Worm (Caenorhabditis elegans) whole organism, L2 larva: ENCODE results near the gene T10D4.7.

Experiments
- C34F6.9 ChIP-seq: fragments of 150-350 bp; optimal IDR thresholded peaks from 2 replicates; lab custom pipeline; 2014; ENCODE audit warnings: missing biosample characterization, missing genetic modification characterization
- F13H6.1 ChIP-seq: sonication (generic microtip); optimal IDR thresholded peaks from 2 replicates; lab custom pipeline; 2016; ENCODE audit warnings: missing genetic modification characterization, missing compliant biosample characterization
- R02D3.7 ChIP-seq: fragments of 150-350 bp; optimal IDR thresholded peaks from 2 replicates; lab custom pipeline; 2014; ENCODE audit warnings: missing biosample characterization, missing genetic modification characterization
- Y55F3AM.14 ChIP-seq: fragments of 200-800 bp; sonication (Bioruptor generic); optimal IDR thresholded peaks from 2 replicates; lab custom pipeline; 2018; ENCODE audit warnings: mild to moderate bottlenecking, missing genetic modification characterization, missing compliant biosample characterization
- ZK546.5 ChIP-seq: sonication (generic microtip); optimal IDR thresholded peaks from 2 replicates; lab custom pipeline; 2017; ENCODE audit warnings: missing biosample characterization, missing genetic modification characterization
- alr-1 ChIP-seq: fragments of 150-350 bp; optimal IDR thresholded peaks from 2 replicates; lab custom pipeline; 2014; ENCODE audit warnings: missing biosample characterization, missing genetic modification characterization
- ama-1 ChIP-seq: fragments of 150-350 bp; optimal IDR thresholded peaks from 2 replicates; lab custom pipeline; 2018; ENCODE audit warnings: inconsistent platforms
- blmp-1 ChIP-seq: sonication (generic microtip); optimal IDR thresholded peaks from 2 replicates; lab custom pipeline; 2017; ENCODE audit warnings: missing genetic modification characterization, mild to moderate bottlenecking, missing compliant biosample characterization, antibody characterized with exemption, moderate library complexity; ENCODE audit not compliant: insufficient read depth
- ceh-16 ChIP-seq: fragments of 150-350 bp; optimal IDR thresholded peaks from 2 replicates; lab custom pipeline; 2014; ENCODE audit warnings: missing biosample characterization, missing genetic modification characterization
- ceh-82 ChIP-seq: fragments of 150-350 bp; optimal IDR thresholded peaks from 2 replicates; lab custom pipeline; 2014; ENCODE audit warnings: missing biosample characterization, missing genetic modification characterization
- crh-2 ChIP-seq: sonication (generic microtip); optimal IDR thresholded peaks from 2 replicates; lab custom pipeline; 2017; ENCODE audit warnings: missing biosample characterization, missing genetic modification characterization
- dmd-4 ChIP-seq: sonication (generic microtip); optimal IDR thresholded peaks from 2 replicates; lab custom pipeline; 2017; ENCODE audit warnings: missing biosample characterization, missing genetic modification characterization
- elt-1 ChIP-seq: fragments of 150-350 bp; optimal IDR thresholded peaks from 2 replicates; lab custom pipeline; 2014; ENCODE audit warnings: missing biosample characterization, missing genetic modification characterization
- elt-3 ChIP-seq: sonication (generic microtip); optimal IDR thresholded peaks from 2 replicates; lab custom pipeline; 2017; ENCODE audit warnings: missing biosample characterization, missing genetic modification characterization
- fos-1 ChIP-seq: fragments of 150-350 bp; optimal IDR thresholded peaks from 2 replicates; lab custom pipeline; 2014; ENCODE audit warnings: missing biosample characterization, missing genetic modification characterization
- gmeb-1 ChIP-seq: fragments of 150-350 bp; optimal IDR thresholded peaks from 2 replicates; lab custom pipeline; 2014; ENCODE audit warnings: missing biosample characterization, missing genetic modification characterization
- lin-11 ChIP-seq: fragments of 150-350 bp; sonication (generic microtip); optimal IDR thresholded peaks from 2 replicates; lab custom pipeline; 2014; ENCODE audit warnings: missing biosample characterization, missing genetic modification characterization, inconsistent platforms, mixed read lengths
- lin-13 ChIP-seq: fragments of 150-350 bp; optimal IDR thresholded peaks from 2 replicates; lab custom pipeline; 2014; ENCODE audit warnings: missing biosample characterization, missing genetic modification reagents, missing genetic modification characterization
- lin-39 ChIP-seq: fragments of 150-350 bp; optimal IDR thresholded peaks from 2 replicates; lab custom pipeline; 2014; ENCODE audit warnings: missing biosample characterization, missing genetic modification reagents, missing genetic modification characterization
- lsy-2 ChIP-seq, 2 experiments: fragments of 150-350 bp in 1 of 2; sonication (generic microtip) in 1 of 2; optimal IDR thresholded peaks; 2 replicates each; lab custom pipeline; 2014 to 2017; ENCODE audit warnings: missing biosample characterization in 2 of 2, missing genetic modification characterization in 2 of 2
- mab-5 ChIP-seq: fragments of 150-350 bp; optimal IDR thresholded peaks from 2 replicates; lab custom pipeline; 2014; ENCODE audit warnings: missing biosample characterization, missing genetic modification characterization
- mdl-1 ChIP-seq, 2 experiments: fragments of 150-350 bp in 1 of 2; sonication (generic microtip) in 1 of 2; optimal IDR thresholded peaks; 2 replicates each; lab custom pipeline; 2017; ENCODE audit warnings: missing biosample characterization in 2 of 2, missing genetic modification characterization in 2 of 2
- nhr-10 ChIP-seq: sonication (generic microtip); optimal IDR thresholded peaks from 2 replicates; lab custom pipeline; 2017; ENCODE audit warnings: missing biosample characterization, missing genetic modification characterization
- nhr-11 ChIP-seq: fragments of 150-350 bp; optimal IDR thresholded peaks from 2 replicates; lab custom pipeline; 2014; ENCODE audit warnings: missing biosample characterization, missing genetic modification characterization
- nhr-12 ChIP-seq: fragments of 150-350 bp; optimal IDR thresholded peaks from 2 replicates; lab custom pipeline; 2014; ENCODE audit warnings: missing biosample characterization, missing genetic modification characterization
- nhr-129 ChIP-seq: fragments of 150-350 bp; optimal IDR thresholded peaks from 2 replicates; lab custom pipeline; 2014; ENCODE audit warnings: missing biosample characterization, missing genetic modification characterization
- nhr-23 ChIP-seq: fragments of 150-350 bp; optimal IDR thresholded peaks from 2 replicates; lab custom pipeline; 2014; ENCODE audit warnings: missing biosample characterization, missing genetic modification reagents, missing genetic modification characterization
- nhr-237 ChIP-seq: fragments of 150-350 bp; optimal IDR thresholded peaks from 2 replicates; lab custom pipeline; 2014; ENCODE audit warnings: missing biosample characterization, missing genetic modification characterization
- nhr-25 ChIP-seq: fragments of 150-350 bp; sonication (generic microtip); optimal IDR thresholded peaks from 3 replicates; lab custom pipeline; 2014; ENCODE audit warnings: missing biosample characterization, missing genetic modification characterization
- nhr-6 ChIP-seq: fragments of 150-350 bp; optimal IDR thresholded peaks from 2 replicates; lab custom pipeline; 2014; ENCODE audit warnings: missing biosample characterization, missing genetic modification characterization
- peb-1 ChIP-seq: fragments of 150-350 bp; optimal IDR thresholded peaks from 2 replicates; lab custom pipeline; 2014; ENCODE audit warnings: missing biosample characterization, missing genetic modification characterization
- sem-4 ChIP-seq: fragments of 150-350 bp; optimal IDR thresholded peaks from 2 replicates; lab custom pipeline; 2014; ENCODE audit warnings: missing biosample characterization, missing genetic modification reagents, missing genetic modification characterization
- skn-1 ChIP-seq: sonication (generic microtip); optimal IDR thresholded peaks from 2 replicates; lab custom pipeline; 2017; ENCODE audit warnings: missing biosample characterization, missing genetic modification characterization
- sma-9 ChIP-seq, 2 experiments: fragments of 150-350 bp in 1 of 2; sonication (generic microtip) in 1 of 2; optimal IDR thresholded peaks; 2 replicates each; lab custom pipeline; 2014 to 2016; ENCODE audit warnings: missing genetic modification characterization in 2 of 2, mild to moderate bottlenecking in 1 of 2, missing biosample characterization in 1 of 2, missing compliant biosample characterization in 1 of 2, missing genetic modification reagents in 1 of 2, moderate library complexity in 1 of 2
- snpc-4 ChIP-seq: fragments of 150-350 bp; optimal IDR thresholded peaks from 2 replicates; lab custom pipeline; 2014; ENCODE audit warnings: missing biosample characterization, missing genetic modification characterization
- unc-39 ChIP-seq: fragments of 150-350 bp; optimal IDR thresholded peaks from 2 replicates; lab custom pipeline; 2014; ENCODE audit warnings: missing biosample characterization, missing genetic modification characterization
- unc-55 ChIP-seq: fragments of 150-350 bp; sonication (generic microtip); optimal IDR thresholded peaks from 3 replicates; lab custom pipeline; 2014; ENCODE audit warnings: missing biosample characterization, missing genetic modification reagents, missing genetic modification characterization
- unc-62 ChIP-seq: fragments of 150-350 bp; optimal IDR thresholded peaks from 2 replicates; lab custom pipeline; 2014; ENCODE audit warnings: missing biosample characterization, missing genetic modification reagents, missing genetic modification characterization
- zag-1 ChIP-seq: fragments of 150-350 bp; optimal IDR thresholded peaks from 2 replicates; lab custom pipeline; 2014; ENCODE audit warnings: missing biosample characterization, missing genetic modification characterization
- ztf-1 ChIP-seq: fragments of 200-800 bp; sonication (Bioruptor generic); conservative IDR thresholded peaks from 2 replicates; pipeline ENCODE4 v1.3.6; 2022; ENCODE audit warnings: missing genetic modification characterization, missing compliant biosample characterization
- ztf-4 ChIP-seq: fragments of 150-350 bp; optimal IDR thresholded peaks from 2 replicates; lab custom pipeline; 2014; ENCODE audit warnings: missing biosample characterization, missing genetic modification characterization

The T10D4.7 gene

DNA sequence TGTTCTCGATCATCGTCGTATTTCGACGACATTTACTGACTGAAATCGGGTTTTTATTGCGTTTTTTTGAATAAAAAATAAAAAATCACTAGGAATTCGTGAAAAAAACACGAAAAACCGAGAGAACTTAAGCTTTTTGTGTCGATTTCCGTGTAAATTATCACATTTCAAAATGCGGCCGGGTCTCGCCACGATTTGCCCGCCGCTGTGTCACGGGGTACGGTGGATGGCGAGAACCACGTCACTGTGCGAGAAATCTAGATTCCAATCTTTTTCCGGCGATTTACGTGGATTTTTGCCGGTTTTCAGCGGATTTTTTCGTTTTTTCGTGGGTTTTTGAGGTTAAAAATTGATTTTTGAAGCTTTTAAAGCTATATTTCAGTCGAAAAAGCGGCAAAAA is 40.7 kb upstream of the T10D4.7 start, which contains the start of gene Y25C1A.8 (continued):
- TF ChIP-seq R02D3.7 (peak; percentile 59), peb-1 (no peak), F13H6.1 (tag; lab: Kevin White, UChicago) (peak; percentile 90), gmeb-1 (peak; percentile 90), lin-11 (peak; percentile 80), nhr-237 (tag; lab: Kevin White, UChicago) (peak; percentile 18), dmd-4 (tag; lab: Kevin White, UChicago) (peak; percentile 49), nhr-6 (peak; percentile 71), zag-1 (tag; lab: Kevin White, UChicago) (peak; percentile 41), nhr-10 (tag; lab: Kevin White, UChicago) (peak; percentile 48), mdl-1 (tag; optimal IDR thresholded peaks at IDR 0.05; lab: Kevin White, UChicago) (peak in 1 of 2 experiments; percentile 76), skn-1 (no peak), nhr-23 (tag; lab: Kevin White, UChicago) (no peak), ZK546.5 (tag; lab: Kevin White, UChicago) (peak; percentile 56), mab-5 (tag; lab: Kevin White, UChicago) (peak; percentile 93), elt-1 (tag; lab: Kevin White, UChicago) (no peak), fos-1 (peak; percentile 82), alr-1 (tag; lab: Kevin White, UChicago) (no peak), unc-39 (tag; lab: Kevin White, UChicago) (no peak), lin-13 (GFP tag; lab: Kevin White, UChicago) (peak; percentile 88), unc-55 (peak; percentile 97), ceh-16 (tag; lab: Kevin White, UChicago) (peak; percentile 50), lsy-2 (tag; optimal IDR thresholded peaks at IDR 0.05; lab: Kevin White, UChicago) (peak; percentile 100)

DNA sequence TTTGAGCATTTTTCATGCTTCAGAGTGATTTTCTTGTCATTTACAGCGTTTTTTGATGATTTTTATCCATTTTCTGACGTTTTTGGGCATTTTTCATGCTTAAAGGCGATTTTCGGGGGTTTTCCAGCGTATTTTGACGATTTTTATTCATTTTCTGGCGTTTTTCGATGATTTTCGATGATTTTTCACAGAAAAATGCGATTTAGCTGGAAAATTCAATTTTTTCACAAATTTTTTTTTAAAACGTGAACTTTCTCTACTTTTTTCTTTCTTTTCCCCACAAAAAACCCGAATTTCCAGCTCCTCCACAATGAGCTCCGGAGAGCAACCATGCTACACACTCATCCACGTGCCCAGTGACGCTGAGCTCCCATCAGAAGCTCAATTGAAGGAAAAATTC is 39.1 kb upstream of the T10D4.7 start, which contains the start of gene copb-1:
Gene copb-1 (plus strand): TSS at position 301 of the 400 bp plus-strand sequence.
- TF ChIP-seq ceh-16 (tag; lab: Kevin White, UChicago) (no peak), mab-5 (tag; lab: Kevin White, UChicago) (no peak), lin-11 (no peak), sma-9 (GFP tag; optimal IDR thresholded peaks at IDR 0.05; lab: Kevin White, UChicago) (no peak), sma-9 (tag; optimal IDR thresholded peaks at IDR 0.05; lab: Kevin White, UChicago) (no peak), elt-3 (no peak), unc-62 (GFP tag; lab: Kevin White, UChicago) (no peak), sem-4 (no peak), gmeb-1 (no peak), snpc-4 (tag; lab: Kevin White, UChicago) (no peak), lin-13 (GFP tag; lab: Kevin White, UChicago) (no peak), unc-39 (tag; lab: Kevin White, UChicago) (no peak), lin-39 (tag; lab: Kevin White, UChicago) (no peak), nhr-11 (tag; lab: Kevin White, UChicago) (no peak), nhr-237 (tag; lab: Kevin White, UChicago) (no peak), mdl-1 (tag; optimal IDR thresholded peaks at IDR 0.05; lab: Kevin White, UChicago) (no peak), unc-55 (no peak), ceh-82 (tag; lab: Kevin White, UChicago) (no peak), nhr-25 (tag; lab: Kevin White, UChicago) (no peak), F13H6.1 (tag; lab: Kevin White, UChicago) (no peak)

DNA sequence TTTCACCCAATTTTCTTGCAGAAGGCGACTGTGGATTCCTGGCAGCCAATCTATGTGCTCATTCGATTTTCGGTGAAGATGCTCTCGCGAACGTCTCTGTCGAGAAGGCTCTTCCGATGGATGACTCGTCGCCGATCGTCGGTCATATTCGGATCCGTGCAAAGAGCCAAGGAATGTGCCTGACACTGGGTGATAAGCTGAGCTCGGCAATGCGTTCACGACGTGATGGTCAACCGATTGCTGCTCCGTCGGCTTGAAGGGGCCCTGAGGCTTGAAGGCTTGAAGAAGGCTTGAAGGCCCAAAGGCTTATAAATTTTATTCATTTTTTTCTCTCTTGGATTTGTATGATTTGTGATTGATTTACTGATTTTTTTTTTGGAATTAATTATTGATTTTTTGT is 30.4 kb upstream of the T10D4.7 start:
- no peak for TF ChIP-seq lin-39 (tag; lab: Kevin White, UChicago)
- no peak for TF ChIP-seq unc-55
- TF ChIP-seq Y55F3AM.14 (GFP tag; lab: Kevin White, UChicago): no peak
- no peak for TF ChIP-seq snpc-4 (tag; lab: Kevin White, UChicago)
- no peak for TF ChIP-seq ztf-1 (GFP tag; lab: Robert Waterston, UW)
- no peak for TF ChIP-seq unc-39 (tag; lab: Kevin White, UChicago)
- no peak for TF ChIP-seq nhr-6
- no peak for TF ChIP-seq blmp-1 (tag; lab: Kevin White, UChicago)
- no peak for TF ChIP-seq fos-1
- TF ChIP-seq ama-1 (lab: Kevin White, UChicago): no peak
- TF ChIP-seq zag-1 (tag; lab: Kevin White, UChicago): no peak
- no peak for TF ChIP-seq peb-1
- no peak for TF ChIP-seq mab-5 (tag; lab: Kevin White, UChicago)
- TF ChIP-seq nhr-10 (tag; lab: Kevin White, UChicago): no peak

DNA sequence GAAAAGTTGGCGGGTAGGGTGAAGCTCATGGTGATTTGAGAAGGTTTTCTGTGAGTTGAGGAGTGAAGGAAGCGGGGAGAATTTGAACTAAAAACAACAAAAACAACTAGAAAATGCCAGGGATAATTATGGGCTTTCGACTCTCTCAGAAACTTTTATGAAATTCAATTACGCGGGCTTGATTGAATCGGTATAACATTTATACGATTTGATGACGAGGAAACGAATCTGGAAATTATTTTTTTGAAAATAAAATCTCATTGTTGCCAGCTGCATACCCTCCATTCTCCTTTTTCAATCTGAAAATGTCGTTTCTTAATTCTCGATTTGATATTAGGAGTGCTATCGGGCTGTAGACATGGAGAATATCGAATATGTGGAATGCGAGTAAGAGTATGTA is 26.3 kb upstream of the T10D4.7 start, which contains the start of gene srg-21:
Gene srg-21 (minus strand): TSS at position 101 of the 400 bp plus-strand sequence.
- no peak for TF ChIP-seq fos-1
- TF ChIP-seq crh-2 (tag; lab: Kevin White, UChicago): no peak
- no peak for TF ChIP-seq nhr-6
- no peak for TF ChIP-seq gmeb-1
- no peak for TF ChIP-seq C34F6.9 (tag; lab: Kevin White, UChicago)
- TF ChIP-seq nhr-129: no peak
- TF ChIP-seq ama-1 (lab: Kevin White, UChicago): no peak
- no peak for TF ChIP-seq ztf-4
- no peak for TF ChIP-seq ztf-1 (GFP tag; lab: Robert Waterston, UW)
- no peak for TF ChIP-seq nhr-12 (tag; lab: Kevin White, UChicago)
